Worm (Caenorhabditis elegans) whole organism, young adult: ENCODE measurements around the gene F49E12.7.

ENCODE experiments used
- D2030.7 ChIP-seq: fragments of 200-800 bp; sonication (Bioruptor generic); IDR thresholded peaks from 2 replicates; pipeline ENCODE4 v1.3.6; 2022; ENCODE audit warnings: missing genetic modification reagents, missing genetic modification characterization, missing compliant biosample characterization
- lir-1 ChIP-seq: fragments of 200-800 bp; sonication (Bioruptor generic); conservative IDR thresholded peaks from 2 replicates; pipeline ENCODE4 v1.3.6; 2022; ENCODE audit warnings: missing genetic modification reagents, missing genetic modification characterization, missing compliant biosample characterization
- zfh-2 ChIP-seq: fragments of 200-800 bp; sonication (Bioruptor generic); conservative IDR thresholded peaks from 2 replicates; pipeline ENCODE4 v1.3.6; 2022; ENCODE audit warnings: missing genetic modification reagents, missing genetic modification characterization, missing compliant biosample characterization
- ztf-18 ChIP-seq: sonication (generic microtip); optimal IDR thresholded peaks from 2 replicates; lab custom pipeline; 2016; ENCODE audit warnings: missing genotype, mild to moderate bottlenecking, missing genetic modification characterization, missing compliant biosample characterization

ce11 chrII:8435005-8435404 lies 39.1 kb upstream of the F49E12.7 start, which contains the start of gene acp-4:
- no peak for TF ChIP-seq lir-1 (GFP tag; lab: Robert Waterston, UW)
- TF ChIP-seq zfh-2 (GFP tag; lab: Robert Waterston, UW), result no peak
- no peak for TF ChIP-seq D2030.7 (GFP tag; lab: Robert Waterston, UW)
- TF ChIP-seq ztf-18, result no peak
